Fruit fly (Drosophila melanogaster) whole organism, pupa: ENCODE data around the gene CG15035.

Source experiments
- CG10348 ChIP-seq: fragments of 200-800 bp; sonication (Bioruptor generic); IDR thresholded peaks from 2 replicates; pipeline ENCODE4 v1.3.6; 2022; ENCODE audit warnings: missing biosample characterization, missing genetic modification characterization
- CG12605 ChIP-seq: fragments of 200-800 bp; sonication (Bioruptor generic); IDR thresholded peaks from 2 replicates; pipeline ENCODE4 v1.3.6; 2022; ENCODE audit warnings: missing biosample characterization, missing genetic modification characterization
- CG13204 ChIP-seq: fragments of 200-800 bp; sonication (Bioruptor generic); optimal IDR thresholded peaks from 2 replicates; lab custom pipeline; 2018; ENCODE audit warnings: missing biosample characterization, mild to moderate bottlenecking, missing genetic modification characterization, moderate library complexity
- CG14655 ChIP-seq: fragments of 200-800 bp; sonication (Bioruptor generic); optimal IDR thresholded peaks from 3 replicates; lab custom pipeline; 2017; ENCODE audit warnings: mild to moderate bottlenecking, missing biosample characterization, missing genetic modification reagents, missing genetic modification characterization
- CG15710 ChIP-seq: fragments of 200-800 bp; sonication (Bioruptor generic); optimal IDR thresholded peaks from 2 replicates; lab custom pipeline; 2018; ENCODE audit warnings: missing biosample characterization, mild to moderate bottlenecking, missing genetic modification characterization, moderate library complexity
- CG17806 ChIP-seq: fragments of 200-800 bp; sonication (Bioruptor generic); optimal IDR thresholded peaks from 2 replicates; lab custom pipeline; 2018; ENCODE audit warnings: missing biosample characterization, mild to moderate bottlenecking, missing genetic modification characterization, moderate library complexity
- CG32121 ChIP-seq: fragments of 200-800 bp; sonication (Bioruptor generic); IDR thresholded peaks from 2 replicates; pipeline ENCODE4 v1.3.6; 2022; ENCODE audit warnings: missing biosample characterization, missing genetic modification characterization
- CG34367 ChIP-seq: fragments of 200-800 bp; sonication (Bioruptor generic); optimal IDR thresholded peaks from 2 replicates; lab custom pipeline; 2018; ENCODE audit warnings: missing biosample characterization, mild to moderate bottlenecking, missing genetic modification characterization
- CG4496 ChIP-seq: fragments of 200-800 bp; sonication (Bioruptor generic); IDR thresholded peaks from 3 replicates; pipeline ENCODE4 v1.3.6; 2022; ENCODE audit warnings: missing biosample characterization, missing genetic modification characterization
- CG8159 ChIP-seq: fragments of 200-800 bp; sonication (Bioruptor generic); optimal IDR thresholded peaks from 3 replicates; lab custom pipeline; 2018; ENCODE audit warnings: missing biosample characterization, mild to moderate bottlenecking, missing genetic modification characterization, moderate library complexity
- CG8301 ChIP-seq: fragments of 200-800 bp; sonication (Bioruptor generic); optimal IDR thresholded peaks from 2 replicates; lab custom pipeline; 2018; ENCODE audit warnings: missing biosample characterization, mild to moderate bottlenecking, missing genetic modification characterization
- CG9948 ChIP-seq: fragments of 200-800 bp; sonication (Bioruptor generic); optimal IDR thresholded peaks from 2 replicates; lab custom pipeline; 2018; ENCODE audit warnings: missing biosample characterization, mild to moderate bottlenecking, missing genetic modification characterization, moderate library complexity
- D1 ChIP-seq: fragments of 200-800 bp; sonication (Bioruptor generic); optimal IDR thresholded peaks from 2 replicates; lab custom pipeline; 2018; ENCODE audit warnings: missing biosample characterization, mild to moderate bottlenecking, missing genetic modification characterization, moderate library complexity
- EcR ChIP-seq: fragments of 200-800 bp; sonication (Bioruptor generic); optimal IDR thresholded peaks from 3 replicates; lab custom pipeline; 2019; ENCODE audit warnings: missing biosample characterization, missing genetic modification characterization, mild to moderate bottlenecking, moderate library complexity, missing genetic modification reagents
- Ets98B ChIP-seq: fragments of 200-800 bp; sonication (Bioruptor generic); IDR thresholded peaks from 2 replicates; pipeline ENCODE4 v1.3.6; 2022; ENCODE audit warnings: missing biosample characterization, missing genetic modification characterization
- Pif1A ChIP-seq: fragments of 200-800 bp; sonication (Bioruptor generic); optimal IDR thresholded peaks from 3 replicates; lab custom pipeline; 2016; ENCODE audit warnings: missing biosample characterization, missing genetic modification characterization
- Pif1B ChIP-seq: fragments of 200-800 bp; sonication (Bioruptor generic); optimal IDR thresholded peaks from 3 replicates; lab custom pipeline; 2016; ENCODE audit warnings: missing biosample characterization, missing genetic modification characterization
- Snoo ChIP-seq: fragments of 200-800 bp; sonication (Bioruptor generic); optimal IDR thresholded peaks from 3 replicates; lab custom pipeline; 2017; ENCODE audit warnings: missing biosample characterization, mild to moderate bottlenecking, missing genetic modification characterization, inconsistent platforms
- fd96Ca ChIP-seq: fragments of 200-800 bp; sonication (Bioruptor generic); IDR thresholded peaks from 3 replicates; pipeline ENCODE4 v1.3.6; 2022; ENCODE audit warnings: missing biosample characterization, missing genetic modification characterization
- gl ChIP-seq: fragments of 200-800 bp; sonication (Bioruptor generic); optimal IDR thresholded peaks from 2 replicates; lab custom pipeline; 2018; ENCODE audit warnings: missing biosample characterization, mild to moderate bottlenecking, missing genetic modification characterization
- rn ChIP-seq: fragments of 200-800 bp; sonication (Bioruptor generic); IDR thresholded peaks from 2 replicates; pipeline ENCODE4 v1.3.6; 2022; ENCODE audit warnings: missing biosample characterization, missing genetic modification characterization

CG15035 gene

DNA sequence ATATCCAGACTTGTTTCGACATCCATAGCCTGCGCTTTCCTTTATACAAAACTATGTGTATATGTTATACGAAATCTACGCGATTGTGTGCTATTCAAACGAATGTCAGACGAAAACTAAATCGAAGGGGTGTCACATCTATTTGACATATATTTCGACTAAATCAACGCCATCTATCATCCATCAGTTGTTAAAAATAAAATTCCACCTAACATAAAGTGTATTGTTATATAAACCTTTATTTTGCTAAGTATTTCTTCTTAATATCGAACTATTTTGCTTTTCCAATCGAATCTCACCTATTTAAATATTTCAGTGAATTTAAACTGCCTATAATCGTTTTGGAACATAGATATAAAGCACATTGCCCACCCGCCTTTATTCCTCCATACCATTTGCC is at the start of gene CG15035:
TSS of gene CG15035 (minus strand) at position 101 of the 400 bp plus-strand sequence.
- TF ChIP-seq EcR (GFP tag; lab: Kevin White, UChicago) (no peak), Pif1A (GFP tag; lab: Kevin White, UChicago) (no peak), rn (GFP tag; lab: Robert Waterston, UW) (no peak), CG14655 (GFP tag; lab: Kevin White, UChicago) (no peak), CG8159 (tag; lab: Kevin White, UChicago) (no peak), CG4496 (no peak), CG8301 (tag; lab: Kevin White, UChicago) (no peak), CG34367 (tag; lab: Kevin White, UChicago) (no peak), CG9948 (tag; lab: Kevin White, UChicago) (no peak), CG10348 (GFP tag; lab: Robert Waterston, UW) (no peak), CG15710 (tag; lab: Kevin White, UChicago) (no peak), D1 (tag; lab: Kevin White, UChicago) (no peak), CG12605 (GFP tag; lab: Robert Waterston, UW) (no peak), Snoo (tag; lab: Kevin White, UChicago) (no peak)

- TF ChIP-seq Pif1A (GFP tag; lab: Kevin White, UChicago) (no peak), CG17806 (tag; lab: Kevin White, UChicago) (no peak), Snoo (tag; lab: Kevin White, UChicago) (no peak), CG8301 (tag; lab: Kevin White, UChicago) (no peak), Ets98B (GFP tag; lab: Robert Waterston, UW) (no peak), CG8159 (tag; lab: Kevin White, UChicago) (no peak), CG32121 (GFP tag; lab: Robert Waterston, UW) (no peak)
- TF ChIP-seq, all 21 proteins: peak for 0
Observed at dm6 chrX:7451909-7452308, 48.9 kb upstream of the CG15035 start, which contains the start of gene CG11368. Gene CG11368 (plus strand): TSS chrX:7452209.

dm6 chrX:7445023-7445422 is 42.0 kb upstream of the CG15035 start:
- no peak for TF ChIP-seq Pif1A (GFP tag; lab: Kevin White, UChicago)
- TF ChIP-seq CG8159 (tag; lab: Kevin White, UChicago) = no peak
- no peak for TF ChIP-seq Pif1B (GFP tag; lab: Kevin White, UChicago)
- TF ChIP-seq CG9948 (tag; lab: Kevin White, UChicago) = no peak
- no peak for TF ChIP-seq CG13204 (GFP tag; lab: Kevin White, UChicago)
- no peak for TF ChIP-seq CG32121 (GFP tag; lab: Robert Waterston, UW)
- TF ChIP-seq CG15710 (tag; lab: Kevin White, UChicago) = no peak
- TF ChIP-seq rn (GFP tag; lab: Robert Waterston, UW) = no peak
- no peak for TF ChIP-seq CG14655 (GFP tag; lab: Kevin White, UChicago)
- no peak for TF ChIP-seq CG8301 (tag; lab: Kevin White, UChicago)
- no peak for TF ChIP-seq CG34367 (tag; lab: Kevin White, UChicago)
- no peak for TF ChIP-seq Snoo (tag; lab: Kevin White, UChicago)
- no peak for TF ChIP-seq gl (tag; lab: Kevin White, UChicago)
- no peak for TF ChIP-seq fd96Ca
- TF ChIP-seq CG12605 (GFP tag; lab: Robert Waterston, UW) = no peak
- TF ChIP-seq EcR (GFP tag; lab: Kevin White, UChicago) = no peak

- no peak for TF ChIP-seq Pif1A (GFP tag; lab: Kevin White, UChicago)
- no peak for TF ChIP-seq CG8301 (tag; lab: Kevin White, UChicago)
- TF ChIP-seq CG4496 = no peak
- TF ChIP-seq CG14655 (GFP tag; lab: Kevin White, UChicago) = no peak
- no peak for TF ChIP-seq CG32121 (GFP tag; lab: Robert Waterston, UW)
- no peak for TF ChIP-seq fd96Ca
- TF ChIP-seq CG15710 (tag; lab: Kevin White, UChicago) = no peak
- no peak for TF ChIP-seq gl (tag; lab: Kevin White, UChicago)
- TF ChIP-seq CG10348 (GFP tag; lab: Robert Waterston, UW) = no peak
- TF ChIP-seq CG9948 (tag; lab: Kevin White, UChicago) = no peak
- no peak for TF ChIP-seq CG34367 (tag; lab: Kevin White, UChicago)
- TF ChIP-seq CG8159 (tag; lab: Kevin White, UChicago) = no peak
- TF ChIP-seq rn (GFP tag; lab: Robert Waterston, UW) = no peak
- TF ChIP-seq D1 (tag; lab: Kevin White, UChicago) = no peak
- TF ChIP-seq Snoo (tag; lab: Kevin White, UChicago) = no peak
- TF ChIP-seq CG13204 (GFP tag; lab: Kevin White, UChicago) = no peak
- TF ChIP-seq EcR (GFP tag; lab: Kevin White, UChicago) = no peak
Observed at dm6 chrX:7432393-7432792, 29.4 kb upstream of the CG15035 start.

DNA sequence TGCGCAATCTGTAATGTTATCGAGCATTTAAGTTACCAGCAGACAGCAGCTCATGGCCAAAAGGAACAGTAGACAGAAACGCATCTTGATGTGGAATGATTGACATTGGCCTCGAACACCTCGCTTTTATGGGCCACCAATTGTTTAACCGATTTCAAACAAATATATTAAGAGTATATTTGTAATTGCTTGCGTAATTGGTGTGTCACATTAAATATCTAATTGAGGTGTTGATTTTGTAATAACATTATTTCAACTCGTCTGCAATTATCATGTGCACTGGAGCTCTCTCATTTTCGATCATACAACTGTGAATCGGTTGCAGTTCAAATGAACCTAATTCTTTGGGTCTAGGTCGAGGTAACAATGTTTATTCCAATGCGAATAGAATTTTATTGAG is 22.7 kb upstream of the CG15035 start, which contains the start of gene CG32726:
TSS of gene CG32726 (minus strand) at position 101 of the 400 bp plus-strand sequence.
- TF ChIP-seq CG32121 (GFP tag; lab: Robert Waterston, UW) (no peak), Pif1A (GFP tag; lab: Kevin White, UChicago) (no peak)
- TF ChIP-seq, all 21 proteins: peak for 0

- no peak for TF ChIP-seq Pif1A (GFP tag; lab: Kevin White, UChicago)
- TF ChIP-seq CG32121 (GFP tag; lab: Robert Waterston, UW) = no peak
- TF ChIP-seq CG17806 (tag; lab: Kevin White, UChicago) = no peak
- TF ChIP-seq CG8159 (tag; lab: Kevin White, UChicago) = no peak
- TF ChIP-seq rn (GFP tag; lab: Robert Waterston, UW) = no peak
- no peak for TF ChIP-seq D1 (tag; lab: Kevin White, UChicago)
- no peak for TF ChIP-seq gl (tag; lab: Kevin White, UChicago)
- TF ChIP-seq CG13204 (GFP tag; lab: Kevin White, UChicago) = no peak
- TF ChIP-seq CG34367 (tag; lab: Kevin White, UChicago) = no peak
- no peak for TF ChIP-seq CG15710 (tag; lab: Kevin White, UChicago)
- no peak for TF ChIP-seq Pif1B (GFP tag; lab: Kevin White, UChicago)
- TF ChIP-seq CG10348 (GFP tag; lab: Robert Waterston, UW) = no peak
- TF ChIP-seq Snoo (tag; lab: Kevin White, UChicago) = no peak
- no peak for TF ChIP-seq fd96Ca
- no peak for TF ChIP-seq CG9948 (tag; lab: Kevin White, UChicago)
- no peak for TF ChIP-seq CG4496
- no peak for TF ChIP-seq Ets98B (GFP tag; lab: Robert Waterston, UW)
Observed at dm6 chrX:7424742-7425141, 21.8 kb upstream of the CG15035 start, which contains the start of gene CG15036. Gene CG15036 (minus strand): TSS chrX:7424842.
